Worm (Caenorhabditis elegans) whole organism, L4 larva: ENCODE measurements around the gene ger-1.

ENCODE experiments used
- F10B5.3 ChIP-seq: sonication (generic microtip); optimal IDR thresholded peaks from 2 replicates; lab custom pipeline; 2016; ENCODE audit warnings: mild to moderate bottlenecking, missing genetic modification characterization, missing compliant biosample characterization
- F26F4.8 ChIP-seq: fragments of 200-800 bp; sonication (Bioruptor generic); conservative IDR thresholded peaks from 2 replicates; pipeline ENCODE4 v1.3.6; 2022; ENCODE audit warnings: missing genetic modification characterization, missing compliant biosample characterization
- F49E8.2 ChIP-seq: sonication (generic microtip); optimal IDR thresholded peaks from 2 replicates; lab custom pipeline; 2016; ENCODE audit warnings: missing compliant biosample characterization, mild to moderate bottlenecking, missing genetic modification characterization, borderline replicate concordance
- Y105C5A.15 ChIP-seq: fragments of 200-800 bp; sonication (Bioruptor generic); IDR thresholded peaks from 2 replicates; pipeline ENCODE4 v1.3.6; 2022; ENCODE audit warnings: missing genetic modification characterization, missing compliant biosample characterization
- Y48G9A.11 ChIP-seq: fragments of 200-800 bp; sonication (Bioruptor generic); IDR thresholded peaks from 2 replicates; pipeline ENCODE4 v1.3.6; 2022; ENCODE audit warnings: missing genetic modification reagents, missing genetic modification characterization, missing compliant biosample characterization
- Y5F2A.4 ChIP-seq: fragments of 200-800 bp; sonication (Bioruptor generic); optimal IDR thresholded peaks from 2 replicates; lab custom pipeline; 2018; ENCODE audit warnings: mild to moderate bottlenecking, missing genetic modification characterization, missing compliant biosample characterization
- ZK546.5 ChIP-seq, 2 experiments: sonication (generic microtip); optimal IDR thresholded peaks; 2 replicates each; lab custom pipeline; 2017; ENCODE audit warnings: missing biosample characterization in 2 of 2, missing genetic modification characterization in 2 of 2
- aha-1 ChIP-seq: fragments of 150-350 bp; peaks from one replicate; lab custom pipeline; 2014; ENCODE audit warnings: missing biosample characterization, missing genetic modification characterization
- ceh-44 ChIP-seq: fragments of 200-800 bp; sonication (Bioruptor generic); IDR thresholded peaks from 2 replicates; pipeline ENCODE4 v1.3.6; 2022; ENCODE audit warnings: missing genetic modification reagents, missing genetic modification characterization, missing compliant biosample characterization
- ceh-62 ChIP-seq: sonication (generic microtip); optimal IDR thresholded peaks from 2 replicates; lab custom pipeline; 2017; ENCODE audit warnings: missing biosample characterization, missing genetic modification characterization
- ctbp-1 ChIP-seq: fragments of 200-800 bp; sonication (Bioruptor generic); IDR thresholded peaks from 2 replicates; pipeline ENCODE4 v1.3.6; 2022; ENCODE audit warnings: missing genetic modification reagents, missing genetic modification characterization, missing compliant biosample characterization
- daf-16 ChIP-seq, 3 experiments: sonication (generic microtip); optimal IDR thresholded peaks; 2 replicates each; lab custom pipeline; 2016 to 2017; ENCODE audit warnings: missing genetic modification characterization in 3 of 3, missing genetic modification reagents in 3 of 3, mild to moderate bottlenecking in 2 of 3, missing compliant biosample characterization in 2 of 3, missing biosample characterization in 1 of 3, moderate library complexity in 1 of 3
- daf-19 ChIP-seq: fragments of 200-800 bp; sonication (Bioruptor generic); conservative IDR thresholded peaks from 2 replicates; pipeline ENCODE4 v1.3.6; 2022; ENCODE audit warnings: missing genetic modification characterization, missing compliant biosample characterization
- egl-43 ChIP-seq: fragments of 200-800 bp; sonication (Bioruptor generic); IDR thresholded peaks from 2 replicates; pipeline ENCODE4 v1.3.6; 2022; ENCODE audit warnings: missing genetic modification reagents, missing genetic modification characterization, missing compliant biosample characterization
- fkh-10 ChIP-seq: fragments of 150-350 bp; optimal IDR thresholded peaks from 2 replicates; lab custom pipeline; 2014; ENCODE audit warnings: missing biosample characterization, missing genetic modification reagents, missing genetic modification characterization
- hlh-30 ChIP-seq: sonication (generic microtip); optimal IDR thresholded peaks from 2 replicates; lab custom pipeline; 2017; ENCODE audit warnings: antibody characterized with exemption, mild to moderate bottlenecking, missing genetic modification characterization, missing compliant biosample characterization; ENCODE audit not compliant: insufficient read depth
- lin-13 ChIP-seq: fragments of 150-350 bp; optimal IDR thresholded peaks from 2 replicates; lab custom pipeline; 2014; ENCODE audit warnings: missing biosample characterization, missing genetic modification reagents, missing genetic modification characterization
- lir-3 ChIP-seq: sonication (generic microtip); optimal IDR thresholded peaks from 2 replicates; lab custom pipeline; 2016; ENCODE audit warnings: mild to moderate bottlenecking, missing genetic modification characterization, missing compliant biosample characterization
- lsy-2 ChIP-seq, 2 experiments: fragments of 150-350 bp in 1 of 2; sonication (generic microtip) in 1 of 2; optimal IDR thresholded peaks; 2 replicates each; lab custom pipeline; 2014 to 2017; ENCODE audit warnings: missing biosample characterization in 2 of 2, missing genetic modification characterization in 2 of 2
- madf-9 ChIP-seq: fragments of 200-800 bp; sonication (Bioruptor generic); conservative IDR thresholded peaks from 2 replicates; pipeline ENCODE4 v1.3.6; 2022; ENCODE audit warnings: missing genetic modification reagents, missing genetic modification characterization, missing compliant biosample characterization
- mdl-1 ChIP-seq, 2 experiments: fragments of 150-350 bp in 1 of 2; sonication (generic microtip) in 1 of 2; optimal IDR thresholded peaks; 2 replicates each; lab custom pipeline; 2014 to 2017; ENCODE audit warnings: missing biosample characterization in 2 of 2, missing genetic modification characterization in 2 of 2
- mep-1 ChIP-seq: fragments of 150-350 bp; sonication (generic microtip); optimal IDR thresholded peaks from 3 replicates; lab custom pipeline; 2014; ENCODE audit warnings: missing biosample characterization, missing genetic modification characterization
- mxl-2 ChIP-seq: fragments of 200-800 bp; sonication (Bioruptor generic); conservative IDR thresholded peaks from 2 replicates; pipeline ENCODE4 v1.3.6; 2022; ENCODE audit warnings: missing genetic modification reagents, missing genetic modification characterization, missing compliant biosample characterization
- nhr-11 ChIP-seq: fragments of 150-350 bp; optimal IDR thresholded peaks from 2 replicates; lab custom pipeline; 2014; ENCODE audit warnings: missing biosample characterization, missing genetic modification characterization
- nhr-28 ChIP-seq: fragments of 150-350 bp; optimal IDR thresholded peaks from 2 replicates; lab custom pipeline; 2014; ENCODE audit warnings: missing biosample characterization, missing genetic modification characterization
- nhr-48 ChIP-seq: sonication (generic microtip); optimal IDR thresholded peaks from 2 replicates; lab custom pipeline; 2016; ENCODE audit warnings: mild to moderate bottlenecking, missing genetic modification characterization, missing compliant biosample characterization
- nhr-77 ChIP-seq: fragments of 150-350 bp; optimal IDR thresholded peaks from 2 replicates; lab custom pipeline; 2014; ENCODE audit warnings: missing biosample characterization, missing genetic modification characterization
- pha-4 ChIP-seq, 2 experiments: fragments of 150-350 bp in 1 of 2; fragments of 200-800 bp in 1 of 2; sonication (Bioruptor generic) in 1 of 2; IDR thresholded peaks in 1 of 2; optimal IDR thresholded peaks in 1 of 2; 2 replicates each; pipeline versions ENCODE4 v1.3.6 to Lab custom; 2014 to 2022; ENCODE audit warnings: missing genetic modification characterization in 2 of 2, missing genetic modification reagents in 2 of 2, missing biosample characterization in 1 of 2, missing compliant biosample characterization in 1 of 2
- pqm-1 ChIP-seq: sonication (generic microtip); optimal IDR thresholded peaks from 2 replicates; lab custom pipeline; 2017; ENCODE audit warnings: missing biosample characterization, missing genetic modification characterization
- saeg-2 ChIP-seq: fragments of 200-800 bp; sonication (Bioruptor generic); IDR thresholded peaks from 2 replicates; pipeline ENCODE4 v1.3.6; 2022; ENCODE audit warnings: missing genetic modification reagents, missing genetic modification characterization, missing compliant biosample characterization
- sdz-12 ChIP-seq: fragments of 200-800 bp; sonication (Bioruptor generic); optimal IDR thresholded peaks from 2 replicates; lab custom pipeline; 2018; ENCODE audit warnings: mild to moderate bottlenecking, missing genetic modification characterization, missing compliant biosample characterization
- skn-1 ChIP-seq: fragments of 150-350 bp; optimal IDR thresholded peaks from 2 replicates; lab custom pipeline; 2014; ENCODE audit warnings: missing biosample characterization, missing genetic modification characterization
- snpc-1.2 ChIP-seq: fragments of 200-800 bp; sonication (Bioruptor generic); IDR thresholded peaks from 2 replicates; pipeline ENCODE4 v1.3.6; 2022; ENCODE audit warnings: missing genetic modification reagents, missing genetic modification characterization, missing compliant biosample characterization
- spr-1 ChIP-seq: sonication (generic microtip); optimal IDR thresholded peaks from 2 replicates; lab custom pipeline; 2016; ENCODE audit warnings: mild to moderate bottlenecking, missing genetic modification characterization, missing compliant biosample characterization
- tag-97 ChIP-seq: fragments of 200-800 bp; sonication (Bioruptor generic); IDR thresholded peaks from 2 replicates; pipeline ENCODE4 v1.3.6; 2022; ENCODE audit warnings: missing genetic modification characterization, missing compliant biosample characterization
- tra-1 ChIP-seq: fragments of 200-800 bp; sonication (Bioruptor generic); IDR thresholded peaks from 2 replicates; pipeline ENCODE4 v1.3.6; 2022; ENCODE audit warnings: missing genetic modification reagents, missing genetic modification characterization, missing compliant biosample characterization
- unc-130 ChIP-seq: sonication (generic microtip); optimal IDR thresholded peaks from 2 replicates; lab custom pipeline; 2016; ENCODE audit warnings: missing genetic modification reagents, missing genetic modification characterization, missing compliant biosample characterization
- zip-2 ChIP-seq: fragments of 150-350 bp; optimal IDR thresholded peaks from 2 replicates; lab custom pipeline; 2014; ENCODE audit warnings: missing biosample characterization, missing genetic modification characterization
- ztf-11 ChIP-seq: fragments of 150-350 bp; optimal IDR thresholded peaks from 2 replicates; lab custom pipeline; 2014; ENCODE audit warnings: missing biosample characterization, missing genetic modification characterization
- ztf-7 ChIP-seq: fragments of 150-350 bp; optimal IDR thresholded peaks from 2 replicates; lab custom pipeline; 2014; ENCODE audit warnings: missing biosample characterization, missing genetic modification characterization

The ger-1 gene

DNA sequence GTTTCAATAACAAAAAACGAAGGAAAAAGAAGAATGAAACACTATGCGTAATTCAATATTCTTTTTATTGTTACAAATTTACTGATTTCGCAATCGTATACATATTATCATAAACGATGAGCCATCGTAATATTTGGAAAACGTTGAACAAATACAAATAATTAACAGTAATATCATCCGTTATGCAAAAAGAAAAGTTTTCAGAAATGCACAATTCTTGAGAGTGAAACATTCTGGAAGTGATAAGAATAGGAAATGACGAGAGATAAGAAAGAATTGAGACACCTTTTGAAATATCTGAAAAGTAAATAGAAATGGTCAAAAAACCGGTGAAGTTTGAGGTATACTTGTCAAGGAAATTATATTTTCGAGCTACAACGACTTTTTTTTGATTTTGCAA is 14.2 kb upstream of the ger-1 start:
- no peak for TF ChIP-seq daf-16 (GFP tag; optimal IDR thresholded peaks at IDR 0.05; lab: Kevin White, UChicago)
- peak; percentile 33 for TF ChIP-seq daf-16 (tag; optimal IDR thresholded peaks at IDR 0.05; lab: Kevin White, UChicago)
- peak; percentile 10 for TF ChIP-seq nhr-77 (tag; lab: Kevin White, UChicago)
- no peak for TF ChIP-seq ceh-44 (GFP tag; lab: Robert Waterston, UW)
- TF ChIP-seq nhr-28 (tag; lab: Kevin White, UChicago) = peak; percentile 33
- peak; percentile 65 for TF ChIP-seq pqm-1 (tag; lab: Kevin White, UChicago)
- peak; percentile 6 for TF ChIP-seq ztf-7
- TF ChIP-seq mdl-1 (tag; optimal IDR thresholded peaks at IDR 0.05; lab: Kevin White, UChicago) = no peak
- no peak for TF ChIP-seq spr-1 (tag; lab: Kevin White, UChicago)
- no peak for TF ChIP-seq F26F4.8 (GFP tag; lab: Robert Waterston, UW)
- TF ChIP-seq sdz-12 (GFP tag; lab: Kevin White, UChicago) = no peak

DNA sequence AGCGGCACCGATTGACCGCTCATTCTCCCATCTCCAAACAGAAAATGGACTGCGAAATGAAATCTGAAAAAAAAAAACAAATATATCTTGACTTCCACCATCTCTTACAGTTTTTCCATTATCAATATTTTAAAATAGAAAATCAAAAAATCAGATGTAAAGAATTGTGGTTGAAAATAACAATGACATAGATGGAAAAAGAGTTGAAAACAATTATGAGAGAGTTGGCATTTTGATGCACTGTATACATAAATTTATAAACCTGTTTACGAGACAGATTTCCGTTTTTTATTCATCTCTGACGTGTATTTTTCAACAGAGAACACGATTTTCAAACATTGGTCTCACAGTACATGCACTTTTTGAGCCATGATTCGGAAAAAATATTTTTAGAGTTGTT is 13.4 kb upstream of the ger-1 start, which contains the start of gene ZK418.7:
Gene ZK418.7 (minus strand): TSS at position 101 of the 400 bp plus-strand sequence.
- TF ChIP-seq aha-1 (tag; lab: Kevin White, UChicago) (no peak), ctbp-1 (GFP tag; lab: Robert Waterston, UW) (no peak), pha-4 (GFP tag; IDR thresholded peaks at IDR 0.05; lab: Robert Waterston, UW) (no peak), pha-4 (tag; optimal IDR thresholded peaks at IDR 0.05; lab: Kevin White, UChicago) (no peak), mxl-2 (GFP tag; lab: Robert Waterston, UW) (no peak), daf-19 (GFP tag; lab: Robert Waterston, UW) (no peak), lir-3 (tag; lab: Kevin White, UChicago) (no peak), snpc-1.2 (GFP tag; lab: Robert Waterston, UW) (no peak), lin-13 (GFP tag; lab: Kevin White, UChicago) (no peak)

DNA sequence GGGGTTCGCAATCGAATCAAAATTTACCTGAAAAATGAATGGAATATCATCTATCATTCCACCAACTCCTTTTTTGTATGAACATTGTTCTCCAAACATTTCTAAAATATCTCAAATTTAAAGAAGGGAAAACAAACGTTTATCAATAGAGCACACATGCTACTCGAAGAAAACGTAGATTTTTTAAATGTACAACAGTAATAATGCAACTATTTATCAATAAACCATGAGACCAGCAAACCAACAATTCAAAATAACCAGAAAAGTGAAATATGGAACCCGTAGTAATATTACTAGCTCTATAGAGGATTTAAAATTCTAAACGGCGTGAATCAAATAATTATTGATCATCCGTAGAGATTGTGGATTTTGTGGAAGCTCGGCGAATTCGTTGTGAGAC is 11.5 kb upstream of the ger-1 start, which contains the start of gene ZK418.6:
Gene ZK418.6 (minus strand): TSS at position 101 of the 400 bp plus-strand sequence.
- TF ChIP-seq hlh-30 (tag; lab: Kevin White, UChicago) (no peak), egl-43 (GFP tag; lab: Robert Waterston, UW) (no peak), aha-1 (tag; lab: Kevin White, UChicago) (no peak), nhr-11 (tag; lab: Kevin White, UChicago) (no peak), snpc-1.2 (GFP tag; lab: Robert Waterston, UW) (no peak), ztf-11 (no peak), tra-1 (GFP tag; lab: Robert Waterston, UW) (no peak), F10B5.3 (tag; lab: Kevin White, UChicago) (no peak), ZK546.5 (tag; optimal IDR thresholded peaks at IDR 0.05; lab: Kevin White, UChicago) (no peak), ceh-62 (tag; lab: Kevin White, UChicago) (no peak)

DNA sequence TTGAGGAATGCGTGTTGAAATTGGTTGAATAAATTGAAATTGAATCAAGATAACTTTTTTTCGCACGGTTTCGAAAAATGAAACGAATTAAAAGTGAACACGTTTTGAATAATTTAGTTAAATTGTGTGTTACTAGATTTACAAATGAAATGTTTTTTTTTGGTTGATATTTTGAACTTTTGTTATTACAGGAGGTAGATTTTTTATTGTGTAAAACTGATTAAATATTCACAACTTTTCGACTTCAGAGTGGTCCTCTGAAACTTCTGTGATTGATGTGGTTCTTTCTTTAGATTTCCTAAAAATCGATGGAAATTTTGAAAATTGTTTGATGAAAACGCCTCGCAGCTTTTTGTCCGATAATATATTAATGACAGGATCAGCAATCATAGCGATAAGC is 9.1 kb upstream of the ger-1 start, which contains the start of gene ZK418.13:
Gene ZK418.13 (minus strand): TSS at position 101 of the 400 bp plus-strand sequence.
- TF ChIP-seq lsy-2 (tag; optimal IDR thresholded peaks at IDR 0.05; lab: Kevin White, UChicago) = no peak
- no peak for TF ChIP-seq madf-9 (GFP tag; lab: Robert Waterston, UW)
- TF ChIP-seq F49E8.2 (tag; lab: Kevin White, UChicago) = no peak
- no peak for TF ChIP-seq ztf-11
- TF ChIP-seq zip-2 (tag; lab: Kevin White, UChicago) = no peak
- TF ChIP-seq Y5F2A.4 (GFP tag; lab: Kevin White, UChicago) = no peak
- no peak for TF ChIP-seq lin-13 (GFP tag; lab: Kevin White, UChicago)
- no peak for TF ChIP-seq nhr-48 (tag; lab: Kevin White, UChicago)
- TF ChIP-seq skn-1 (tag; lab: Kevin White, UChicago) = no peak
- no peak for TF ChIP-seq Y105C5A.15
- no peak for TF ChIP-seq fkh-10 (GFP tag; lab: Kevin White, UChicago)
- no peak for TF ChIP-seq Y48G9A.11 (GFP tag; lab: Robert Waterston, UW)
- no peak for TF ChIP-seq mep-1 (tag; lab: Kevin White, UChicago)
- TF ChIP-seq unc-130 (GFP tag; lab: Kevin White, UChicago) = no peak
- no peak for TF ChIP-seq saeg-2
- TF ChIP-seq tag-97 (GFP tag; lab: Robert Waterston, UW) = no peak
- TF ChIP-seq, all 104 proteins: peak for 0
